Worm (Caenorhabditis elegans) whole organism, L2 larva: Measurements from ENCODE around the gene srd-63.

ENCODE experiments used
- elt-3 ChIP-seq: sonication (generic microtip); optimal IDR thresholded peaks from 2 replicates; lab custom pipeline; 2017; ENCODE audit warnings: missing biosample characterization, missing genetic modification characterization
- lsy-2 ChIP-seq, 2 experiments: fragments of 150-350 bp in 1 of 2; sonication (generic microtip) in 1 of 2; optimal IDR thresholded peaks; 2 replicates each; lab custom pipeline; 2014 to 2017; ENCODE audit warnings: missing biosample characterization in 2 of 2, missing genetic modification characterization in 2 of 2
- snpc-4 ChIP-seq: fragments of 150-350 bp; optimal IDR thresholded peaks from 2 replicates; lab custom pipeline; 2014; ENCODE audit warnings: missing biosample characterization, missing genetic modification characterization

DNA sequence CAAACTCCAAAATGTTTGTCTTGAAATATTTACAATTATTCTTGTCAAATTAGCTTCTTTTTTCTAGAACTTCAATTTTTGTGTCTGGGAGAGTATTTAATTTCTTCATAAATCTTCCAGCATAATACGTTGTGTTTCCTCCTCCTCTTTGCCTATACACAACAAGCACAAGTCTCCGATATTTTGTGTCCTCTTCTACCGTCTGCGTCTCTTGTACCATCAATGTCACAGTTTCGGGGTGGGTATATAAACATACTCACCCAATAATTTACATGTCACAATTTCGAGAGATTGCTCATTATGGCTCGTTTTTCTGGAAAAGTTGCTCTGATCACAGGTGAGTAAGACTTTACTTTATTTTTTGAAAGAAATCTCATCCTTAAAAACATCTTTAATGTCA, 43.9 kb upstream of the srd-63 start, which contains the start of gene F26D2.15:
- TF ChIP-seq snpc-4 (tag; lab: Kevin White, UChicago) (no peak), elt-3 (tag; lab: Kevin White, UChicago) (no peak), lsy-2 (tag; optimal IDR thresholded peaks at IDR 0.05; lab: Kevin White, UChicago) (no peak)
